Fruit fly (Drosophila melanogaster) whole organism, embryonic: ENCODE measurements around the gene CG15891.

Experiments
- Atf6 ChIP-seq: fragments of 200-800 bp; sonication (Bioruptor generic); IDR thresholded peaks from 2 replicates; pipeline ENCODE4 v1.3.6; 2022; ENCODE audit warnings: missing biosample characterization, missing genetic modification characterization
- B-H1 ChIP-seq: fragments of 200-800 bp; sonication (Bioruptor generic); IDR thresholded peaks from 3 replicates; pipeline ENCODE4 v1.3.6; 2022; ENCODE audit warnings: missing biosample characterization, missing genetic modification characterization
- BEAF-32 ChIP-seq: fragments of 200-800 bp; sonication (Bioruptor generic); optimal IDR thresholded peaks from 3 replicates; lab custom pipeline; 2017; ENCODE audit warnings: missing biosample characterization, missing genetic modification characterization, mild to moderate bottlenecking, moderate library complexity, missing genetic modification reagents
- CG10209 ChIP-seq: fragments of 200-800 bp; sonication (Bioruptor generic); optimal IDR thresholded peaks from 3 replicates; lab custom pipeline; 2017; ENCODE audit warnings: missing biosample characterization, mild to moderate bottlenecking, missing genetic modification characterization, missing genetic modification reagents
- CG1024 ChIP-seq: fragments of 200-800 bp; sonication (Bioruptor generic); IDR thresholded peaks from 2 replicates; pipeline ENCODE4 v1.3.6; 2022; ENCODE audit warnings: missing biosample characterization, missing genetic modification characterization
- CG11504 ChIP-seq: fragments of 200-800 bp; sonication (Bioruptor generic); optimal IDR thresholded peaks from 3 replicates; lab custom pipeline; 2019; ENCODE audit warnings: missing biosample characterization, mild to moderate bottlenecking, missing genetic modification characterization, moderate library complexity
- CG13296 ChIP-seq: fragments of 200-800 bp; sonication (Bioruptor generic); optimal IDR thresholded peaks from 3 replicates; lab custom pipeline; 2018; ENCODE audit warnings: missing biosample characterization, mild to moderate bottlenecking, missing genetic modification characterization
- CG14441 ChIP-seq: fragments of 200-800 bp; sonication (Bioruptor generic); IDR thresholded peaks from 2 replicates; pipeline ENCODE4 v1.3.6; 2022; ENCODE audit warnings: missing biosample characterization, missing genetic modification characterization
- CG14965 ChIP-seq: fragments of 200-800 bp; sonication (Bioruptor generic); optimal IDR thresholded peaks from 2 replicates; lab custom pipeline; 2016; ENCODE audit warnings: missing biosample characterization, missing genetic modification characterization, borderline replicate concordance
- CG15011 ChIP-seq: fragments of 200-800 bp; sonication (Bioruptor generic); optimal IDR thresholded peaks from 3 replicates; lab custom pipeline; 2018; ENCODE audit warnings: missing biosample characterization, mild to moderate bottlenecking, missing genetic modification characterization
- CG1602 ChIP-seq: fragments of 200-800 bp; sonication (Bioruptor generic); optimal IDR thresholded peaks from 3 replicates; lab custom pipeline; 2016; ENCODE audit warnings: missing biosample characterization, missing genetic modification characterization
- CG18011 ChIP-seq: fragments of 200-800 bp; sonication (Bioruptor generic); optimal IDR thresholded peaks from 2 replicates; lab custom pipeline; 2017; ENCODE audit warnings: missing biosample characterization, missing genetic modification characterization, mild to moderate bottlenecking, moderate library complexity, missing genotype
- CG2875 ChIP-seq: fragments of 200-800 bp; sonication (Bioruptor generic); optimal IDR thresholded peaks from 2 replicates; lab custom pipeline; 2017; ENCODE audit warnings: missing biosample characterization, mild to moderate bottlenecking, missing genetic modification characterization, missing genetic modification reagents
- CG2889 ChIP-seq: fragments of 200-800 bp; sonication (Bioruptor generic); IDR thresholded peaks from 3 replicates; pipeline ENCODE4 v1.3.6; 2022; ENCODE audit warnings: missing biosample characterization, missing genetic modification characterization
- CG30020 ChIP-seq: fragments of 200-800 bp; optimal IDR thresholded peaks from 2 replicates; lab custom pipeline; 2019; ENCODE audit warnings: missing biosample characterization, mild to moderate bottlenecking, missing genetic modification characterization, moderate library complexity
- CG31441 ChIP-seq: fragments of 200-800 bp; sonication (Bioruptor generic); IDR thresholded peaks from 2 replicates; pipeline ENCODE4 v1.3.6; 2022; ENCODE audit warnings: missing biosample characterization, missing genetic modification characterization
- CG34376 ChIP-seq: fragments of 200-800 bp; sonication (Bioruptor generic); optimal IDR thresholded peaks from 2 replicates; lab custom pipeline; 2018; ENCODE audit warnings: missing biosample characterization, mild to moderate bottlenecking, missing genetic modification characterization
- CG4854 ChIP-seq: fragments of 200-800 bp; sonication (Bioruptor generic); optimal IDR thresholded peaks from 2 replicates; lab custom pipeline; 2016; ENCODE audit warnings: missing biosample characterization, missing genetic modification characterization, inconsistent platforms
- CG6272 ChIP-seq: fragments of 200-800 bp; sonication (Bioruptor generic); IDR thresholded peaks from 2 replicates; pipeline ENCODE4 v1.3.6; 2022; ENCODE audit warnings: missing biosample characterization, missing genetic modification characterization
- CG7928 ChIP-seq: fragments of 200-800 bp; sonication (Bioruptor generic); optimal IDR thresholded peaks from 2 replicates; lab custom pipeline; 2017; ENCODE audit warnings: missing biosample characterization, mild to moderate bottlenecking, missing genetic modification characterization
- CG7963 ChIP-seq: fragments of 200-800 bp; sonication (Bioruptor generic); IDR thresholded peaks from 3 replicates; pipeline ENCODE4 v1.3.6; 2022; ENCODE audit warnings: missing biosample characterization, missing genetic modification characterization; ENCODE audit not compliant: partially characterized antibody
- CG8089 ChIP-seq: fragments of 200-800 bp; sonication (Bioruptor generic); optimal IDR thresholded peaks from 3 replicates; lab custom pipeline; 2016; ENCODE audit warnings: missing biosample characterization, missing genetic modification characterization
- CG8765 ChIP-seq: fragments of 200-800 bp; sonication (Bioruptor generic); IDR thresholded peaks from 2 replicates; pipeline ENCODE4 v1.3.6; 2022; ENCODE audit warnings: missing biosample characterization, missing genetic modification characterization
- CG9437 ChIP-seq: fragments of 200-800 bp; sonication (Bioruptor generic); optimal IDR thresholded peaks from 2 replicates; lab custom pipeline; 2018; ENCODE audit warnings: missing biosample characterization, mild to moderate bottlenecking, missing genetic modification characterization
- CrebB ChIP-seq: fragments of 200-800 bp; sonication (Bioruptor generic); optimal IDR thresholded peaks from 3 replicates; lab custom pipeline; 2018; ENCODE audit warnings: missing biosample characterization, mild to moderate bottlenecking, missing genetic modification characterization
- D19B ChIP-seq: fragments of 200-800 bp; sonication (Bioruptor generic); optimal IDR thresholded peaks from 2 replicates; lab custom pipeline; 2017; ENCODE audit warnings: missing biosample characterization, mild to moderate bottlenecking, missing genetic modification characterization
- Dip3 ChIP-seq: fragments of 200-800 bp; sonication (Bioruptor generic); optimal IDR thresholded peaks from 3 replicates; lab custom pipeline; 2016; ENCODE audit warnings: missing biosample characterization, missing genetic modification characterization
- Gsc ChIP-seq: fragments of 200-800 bp; sonication (Bioruptor generic); IDR thresholded peaks from 2 replicates; pipeline ENCODE4 v1.3.6; 2022; ENCODE audit warnings: missing biosample characterization, missing genetic modification characterization
- HLH3B ChIP-seq: fragments of 200-800 bp; sonication (Bioruptor generic); IDR thresholded peaks from 2 replicates; pipeline ENCODE4 v1.3.6; 2022; ENCODE audit warnings: missing biosample characterization, missing genetic modification characterization
- Hr78 ChIP-seq, 2 experiments: fragments of 200-800 bp in 1 of 2; fragments of >200 bp in 1 of 2; sonication (Bioruptor generic) in 1 of 2; optimal IDR thresholded peaks; 2 replicates each; lab custom pipeline; 2017 to 2019; ENCODE audit warnings: missing biosample characterization in 2 of 2, missing genetic modification characterization in 2 of 2, mild to moderate bottlenecking in 1 of 2, moderate library complexity in 1 of 2
- Kr ChIP-seq: fragments of 200-800 bp; sonication (Bioruptor generic); optimal IDR thresholded peaks from 2 replicates; lab custom pipeline; 2017; ENCODE audit warnings: missing biosample characterization, mild to moderate bottlenecking, missing genetic modification characterization
- Lim3 ChIP-seq: fragments of 200-800 bp; sonication (Bioruptor generic); IDR thresholded peaks from 2 replicates; pipeline ENCODE4 v1.3.6; 2022; ENCODE audit warnings: missing biosample characterization, missing genetic modification characterization
- MESR4 ChIP-seq: fragments of 200-800 bp; sonication (Bioruptor generic); optimal IDR thresholded peaks from 2 replicates; lab custom pipeline; 2018; ENCODE audit warnings: missing biosample characterization, mild to moderate bottlenecking, missing genetic modification characterization, moderate library complexity
- NC2α ChIP-seq: fragments of 200-800 bp; sonication (Bioruptor generic); optimal IDR thresholded peaks from 2 replicates; lab custom pipeline; 2016; ENCODE audit warnings: missing biosample characterization, missing genetic modification characterization
- NC2β ChIP-seq: fragments of 200-800 bp; sonication (Bioruptor generic); optimal IDR thresholded peaks from 2 replicates; lab custom pipeline; 2016; ENCODE audit warnings: missing biosample characterization, missing genetic modification characterization
- crol ChIP-seq: fragments of 200-800 bp; sonication (Bioruptor generic); IDR thresholded peaks from 2 replicates; pipeline ENCODE4 v1.3.6; 2022; ENCODE audit warnings: missing biosample characterization, missing genetic modification characterization
- esg ChIP-seq: fragments of 200-800 bp; sonication (Bioruptor generic); conservative IDR thresholded peaks from 2 replicates; pipeline ENCODE4 v1.3.6; 2022; ENCODE audit warnings: missing biosample characterization, missing genetic modification characterization
- grn ChIP-seq: fragments of 200-800 bp; sonication (Bioruptor generic); optimal IDR thresholded peaks from 3 replicates; lab custom pipeline; 2017; ENCODE audit warnings: missing biosample characterization, missing genetic modification characterization
- hbn ChIP-seq: fragments of 200-800 bp; sonication (Bioruptor generic); IDR thresholded peaks from 2 replicates; pipeline ENCODE4 v1.3.6; 2022; ENCODE audit warnings: missing biosample characterization, missing genetic modification characterization; ENCODE audit not compliant: partially characterized antibody
- ind ChIP-seq: fragments of 200-800 bp; sonication (Bioruptor generic); optimal IDR thresholded peaks from 3 replicates; lab custom pipeline; 2016; ENCODE audit warnings: missing biosample characterization, missing genetic modification characterization
- inv ChIP-seq: fragments of 200-800 bp; sonication (Bioruptor generic); IDR thresholded peaks from 2 replicates; pipeline ENCODE4 v1.3.6; 2022; ENCODE audit warnings: missing biosample characterization, missing genetic modification characterization; ENCODE audit not compliant: partially characterized antibody
- klu ChIP-seq: fragments of 200-800 bp; sonication (Bioruptor generic); IDR thresholded peaks from 2 replicates; pipeline ENCODE4 v1.3.6; 2022; ENCODE audit warnings: missing biosample characterization, missing genetic modification characterization
- lov ChIP-seq, 2 experiments: fragments of 200-800 bp in 1 of 2; fragments of >200 bp in 1 of 2; sonication (Bioruptor generic) in 1 of 2; IDR thresholded peaks in 1 of 2; optimal IDR thresholded peaks in 1 of 2; 2 replicates in 1 of 2; 3 replicates in 1 of 2; pipeline versions ENCODE4 v1.3.6 to Lab custom; 2017 to 2022; ENCODE audit warnings: missing biosample characterization in 1 of 2, missing genetic modification characterization in 1 of 2
- pan ChIP-seq, 4 experiments: fragments of >200 bp in 3 of 4; fragments of 200-800 bp in 1 of 4; sonication (Bioruptor generic) in 1 of 4; optimal IDR thresholded peaks in 3 of 4; IDR thresholded peaks in 1 of 4; 2 replicates each; pipeline versions ENCODE4 v1.3.6 to Lab custom; 2017 to 2022; ENCODE audit warnings: missing biosample characterization in 2 of 4, missing genetic modification characterization in 2 of 4, mixed read lengths in 1 of 4
- pros ChIP-seq: fragments of 200-800 bp; sonication (Bioruptor generic); optimal IDR thresholded peaks from 3 replicates; lab custom pipeline; 2019; ENCODE audit warnings: missing biosample characterization, mild to moderate bottlenecking, missing genetic modification characterization, moderate library complexity
- schlank ChIP-seq: fragments of 200-800 bp; sonication (Bioruptor generic); optimal IDR thresholded peaks from 2 replicates; lab custom pipeline; 2018; ENCODE audit warnings: missing biosample characterization, mild to moderate bottlenecking, missing genetic modification characterization
- sens-2 ChIP-seq: fragments of 200-800 bp; sonication (Bioruptor generic); IDR thresholded peaks from 2 replicates; pipeline ENCODE4 v1.3.6; 2022; ENCODE audit warnings: missing biosample characterization, missing genetic modification characterization
- trh ChIP-seq: fragments of 200-800 bp; sonication (Bioruptor generic); optimal IDR thresholded peaks from 2 replicates; lab custom pipeline; 2016; ENCODE audit warnings: missing biosample characterization, missing genetic modification characterization

Gene CG15891

dm6 chrX:6316858-6317474 lies 21.8 kb upstream of the CG15891 start (continued):
- TF ChIP-seq CG14441 (GFP tag; lab: Robert Waterston, UW): peak; percentile 67
- TF ChIP-seq esg (GFP tag; lab: Robert Waterston, UW): peak; percentile 62
- TF ChIP-seq crol (GFP tag; lab: Robert Waterston, UW): peak; percentile 74
- TF ChIP-seq pan (optimal IDR thresholded peaks at IDR 0.05; lab: Kevin White, UChicago): no peak
- peak in 1 of 2 experiments; percentile 81 for TF ChIP-seq pan (GFP tag; optimal IDR thresholded peaks at IDR 0.05 in 1 of 2, IDR thresholded peaks at IDR 0.05 in 1 of 2)
- TF ChIP-seq CG2889 (GFP tag; lab: Robert Waterston, UW): peak; percentile 58; the same call in 1 of the 3 replicates
- no peak for TF ChIP-seq trh (GFP tag; lab: Kevin White, UChicago)
- TF ChIP-seq MESR4 (GFP tag; lab: Kevin White, UChicago): no peak
- no peak for TF ChIP-seq NC2α
- TF ChIP-seq Kr: no peak
- TF ChIP-seq BEAF-32 (GFP tag; lab: Kevin White, UChicago): no peak
- no peak for TF ChIP-seq CG30020
- TF ChIP-seq B-H1: peak; percentile 58
- no peak for TF ChIP-seq CG7963 (GFP tag; lab: Robert Waterston, UW)
- TF ChIP-seq CG9437 (GFP tag; lab: Kevin White, UChicago): peak; percentile 38
- peak; percentile 8 for TF ChIP-seq CG8089
- no peak for TF ChIP-seq pros (GFP tag; lab: Kevin White, UChicago)
- peak; percentile 36 for TF ChIP-seq Dip3
- peak; percentile 50 for TF ChIP-seq CG15011 (GFP tag; lab: Kevin White, UChicago)
- TF ChIP-seq lov (optimal IDR thresholded peaks at IDR 0.05; lab: Kevin White, UChicago): no peak
- TF ChIP-seq lov (GFP tag; IDR thresholded peaks at IDR 0.05; lab: Robert Waterston, UW): no peak
- TF ChIP-seq CG1024 (GFP tag; lab: Robert Waterston, UW): no peak
- TF ChIP-seq CG2875 (GFP tag; lab: Kevin White, UChicago): no peak
- peak; percentile 65 for TF ChIP-seq CG13296
- no peak for TF ChIP-seq CG6272 (GFP tag; lab: Robert Waterston, UW)
- TF ChIP-seq inv (GFP tag; lab: Robert Waterston, UW): no peak
- no peak for TF ChIP-seq CG8765 (GFP tag; lab: Robert Waterston, UW)
- TF ChIP-seq CG4854: no peak
- no peak for TF ChIP-seq Lim3
- no peak for TF ChIP-seq grn (GFP tag; lab: Kevin White, UChicago)
- no peak for TF ChIP-seq hbn (GFP tag; lab: Robert Waterston, UW)
- peak; percentile 73 for TF ChIP-seq CG11504 (tag; lab: Kevin White, UChicago)
- TF ChIP-seq CG10209 (GFP tag; lab: Kevin White, UChicago): peak; percentile 65
- peak; percentile 51 for TF ChIP-seq CG31441
- TF ChIP-seq Gsc (GFP tag; lab: Robert Waterston, UW): no peak
- TF ChIP-seq CG14965 (GFP tag; lab: Kevin White, UChicago): no peak
- TF ChIP-seq klu: 0 out of 2 replicates have a peak, but pooled peaks have one; percentile 30
- peak; percentile 51 for TF ChIP-seq CG34376 (GFP tag; lab: Kevin White, UChicago)
- peak; percentile 45 for TF ChIP-seq ind (GFP tag; lab: Kevin White, UChicago)
- TF ChIP-seq sens-2 (GFP tag; lab: Robert Waterston, UW): peak; percentile 56
- peak; percentile 83 for TF ChIP-seq Atf6 (GFP tag; lab: Robert Waterston, UW)
- peak; percentile 7 for TF ChIP-seq CG7928 (GFP tag; lab: Kevin White, UChicago)
- TF ChIP-seq NC2β (GFP tag; lab: Kevin White, UChicago): no peak
- no peak for TF ChIP-seq Hr78 (GFP tag; optimal IDR thresholded peaks at IDR 0.05; lab: Kevin White, UChicago)
- peak; percentile 49 for TF ChIP-seq schlank (tag; lab: Kevin White, UChicago)
- no peak for TF ChIP-seq CG18011 (GFP tag; lab: Kevin White, UChicago)
- TF ChIP-seq D19B: peak; percentile 52
- TF ChIP-seq CrebB (tag; lab: Kevin White, UChicago): peak; percentile 20
- no peak for TF ChIP-seq CG1602 (GFP tag; lab: Kevin White, UChicago)
- peak; percentile 74 for TF ChIP-seq HLH3B
